5 worm cellular contexts compared by ENCODE assay signal in genomic region chrIV:8066598-8066997, ce11.
TF ChIP-seq lines count a peak whose summit lies in the region.

No protein-coding gene starts in this region.

TF ChIP-seq in whole organism, L1 larva, 84 proteins besides CTCF, POLR2A, EP300 and RAD21 (continues in another document):
- TF ChIP-seq lin-35 (GFP tag; optimal IDR thresholded peaks at IDR 0.05; lab: Kevin White, UChicago) = peak in 1 of 2 experiments; percentile 7
- no peak for TF ChIP-seq ceh-90 (tag; optimal IDR thresholded peaks at IDR 0.05; lab: Kevin White, UChicago)
- peak; percentile 31 for TF ChIP-seq dsc-1 (tag; optimal IDR thresholded peaks at IDR 0.05; lab: Kevin White, UChicago)
- TF ChIP-seq lin-15B (tag; optimal IDR thresholded peaks at IDR 0.05; lab: Kevin White, UChicago) = no peak
- TF ChIP-seq unc-86 (tag; optimal IDR thresholded peaks at IDR 0.05; lab: Kevin White, UChicago) = peak; percentile 24
- TF ChIP-seq C34B4.2 (tag; optimal IDR thresholded peaks at IDR 0.05; lab: Kevin White, UChicago) = no peak
- no peak for TF ChIP-seq nhr-237 (tag; optimal IDR thresholded peaks at IDR 0.05; lab: Kevin White, UChicago)
- no peak for TF ChIP-seq lin-39 (tag; optimal IDR thresholded peaks at IDR 0.05; lab: Kevin White, UChicago)
- no peak for TF ChIP-seq efl-3 (GFP tag; optimal IDR thresholded peaks at IDR 0.05; lab: Kevin White, UChicago)
- TF ChIP-seq nhr-20 (tag; optimal IDR thresholded peaks at IDR 0.05; lab: Kevin White, UChicago) = peak; percentile 26
- TF ChIP-seq lsy-2 (tag; optimal IDR thresholded peaks at IDR 0.05; lab: Kevin White, UChicago) = peak in 1 of 2 experiments; percentile 63
- TF ChIP-seq lin-14 (GFP tag; optimal IDR thresholded peaks at IDR 0.05; lab: Kevin White, UChicago) = peak; percentile 79
- TF ChIP-seq fkh-10 (GFP tag; optimal IDR thresholded peaks at IDR 0.05; lab: Kevin White, UChicago) = no peak
- TF ChIP-seq ztf-11 (tag; optimal IDR thresholded peaks at IDR 0.05; lab: Kevin White, UChicago) = peak in 1 of 2 experiments; percentile 13
- peak; percentile 50 for TF ChIP-seq swsn-7 (tag; optimal IDR thresholded peaks at IDR 0.05; lab: Kevin White, UChicago)
- peak; percentile 51 for TF ChIP-seq tbx-2 (tag; optimal IDR thresholded peaks at IDR 0.05; lab: Kevin White, UChicago)
- TF ChIP-seq C16A3.4 (tag; optimal IDR thresholded peaks at IDR 0.05; lab: Kevin White, UChicago) = no peak
- TF ChIP-seq lin-13 (GFP tag; optimal IDR thresholded peaks at IDR 0.05; lab: Kevin White, UChicago) = no peak
- no peak for TF ChIP-seq mdl-1 (tag; optimal IDR thresholded peaks at IDR 0.05; lab: Kevin White, UChicago)

TF ChIP-seq in whole organism, L3 larva, 47 proteins besides CTCF, POLR2A, EP300 and RAD21:
- TF ChIP-seq nfya-1 (tag; optimal IDR thresholded peaks at IDR 0.05; lab: Kevin White, UChicago; ENCODE audit: insufficient read depth) (peak; percentile 70), nhr-12 (tag; optimal IDR thresholded peaks at IDR 0.05; lab: Kevin White, UChicago) (no peak), fkh-2 (tag; optimal IDR thresholded peaks at IDR 0.05; lab: Kevin White, UChicago) (no peak), mdl-1 (tag; optimal IDR thresholded peaks at IDR 0.05; lab: Kevin White, UChicago) (no peak), hmg-11 (tag; optimal IDR thresholded peaks at IDR 0.05; lab: Kevin White, UChicago) (peak; percentile 80), lin-15B (tag; optimal IDR thresholded peaks at IDR 0.05; lab: Kevin White, UChicago) (peak; percentile 51), lin-39 (tag; optimal IDR thresholded peaks at IDR 0.05; lab: Kevin White, UChicago) (peak; percentile 51), ceh-16 (tag; optimal IDR thresholded peaks at IDR 0.05; lab: Kevin White, UChicago) (no peak), unc-39 (tag; optimal IDR thresholded peaks at IDR 0.05; lab: Kevin White, UChicago) (no peak)

TF ChIP-seq in whole organism, early embryonic, 17 proteins besides CTCF, POLR2A, EP300 and RAD21:
- TF ChIP-seq F13C5.2 (tag; optimal IDR thresholded peaks at IDR 0.05; lab: Kevin White, UChicago) (peak; percentile 37), aly-1 (tag; optimal IDR thresholded peaks at IDR 0.05; lab: Kevin White, UChicago) (peak; percentile 38), tbx-37 (GFP tag; conservative IDR thresholded peaks at IDR 0.05; lab: Robert Waterston, UW) (peak; percentile 32; the same call in 1 of the 2 replicates), hmg-4 (GFP tag; optimal IDR thresholded peaks at IDR 0.05; lab: Kevin White, UChicago) (peak; percentile 66), ama-1 (optimal IDR thresholded peaks at IDR 0.05; lab: Kevin White, UChicago) (no peak), scrt-1 (GFP tag; IDR thresholded peaks at IDR 0.05; lab: Robert Waterston, UW) (0 out of 2 replicates have a peak, but pooled peaks have one; percentile 13), tbx-11 (GFP tag; IDR thresholded peaks at IDR 0.05; lab: Robert Waterston, UW) (0 out of 2 replicates have a peak, but pooled peaks have one; percentile 12), hnd-1 (tag; optimal IDR thresholded peaks at IDR 0.05; lab: Kevin White, UChicago) (no peak)

TF ChIP-seq in whole organism, midembryonic, 9 proteins besides CTCF, POLR2A, EP300 and RAD21:
- TF ChIP-seq cog-1 (tag; optimal IDR thresholded peaks at IDR 0.05; lab: Kevin White, UChicago) = no peak
- 0 out of 2 replicates have a peak, but pooled peaks have one; percentile 20 for TF ChIP-seq flt-1 (GFP tag; IDR thresholded peaks at IDR 0.05; lab: Robert Waterston, UW)
- TF ChIP-seq tab-1 (GFP tag; IDR thresholded peaks at IDR 0.05; lab: Robert Waterston, UW) = peak; percentile 26; the same call in 1 of the 2 replicates

TF ChIP-seq in whole organism, young adult, 124 proteins besides CTCF, POLR2A, EP300 and RAD21:
- TF ChIP-seq egrh-3 (GFP tag; IDR thresholded peaks at IDR 0.05; lab: Robert Waterston, UW) (0 out of 2 replicates have a peak, but pooled peaks have one; percentile 22), egl-44 (GFP tag; IDR thresholded peaks at IDR 0.05; lab: Robert Waterston, UW) (0 out of 2 replicates have a peak, but pooled peaks have one; percentile 15), pha-4 (tag; optimal IDR thresholded peaks at IDR 0.05; lab: Kevin White, UChicago) (no peak), egl-18 (GFP tag; IDR thresholded peaks at IDR 0.05; lab: Robert Waterston, UW) (no peak), cebp-1 (GFP tag; IDR thresholded peaks at IDR 0.05; lab: Robert Waterston, UW) (no peak), cebp-1 (tag; optimal IDR thresholded peaks at IDR 0.05; lab: Kevin White, UChicago) (peak; percentile 25), hmg-1.2 (GFP tag; IDR thresholded peaks at IDR 0.05; lab: Robert Waterston, UW) (peak; percentile 34; the same call in 1 of the 2 replicates), ceh-27 (GFP tag; optimal IDR thresholded peaks at IDR 0.05; lab: Kevin White, UChicago) (peak; percentile 31), nfyb-1 (GFP tag; IDR thresholded peaks at IDR 0.05; lab: Robert Waterston, UW) (0 out of 2 replicates have a peak, but pooled peaks have one; percentile 13), C06A6.2 (GFP tag; conservative IDR thresholded peaks at IDR 0.05; lab: Robert Waterston, UW) (peak; percentile 67)
TF ChIP-seq in whole organism, young adult: peak in this region for 7.
